Worm (Caenorhabditis elegans): ENCODE measurements around the gene F56C9.10.

The F56C9.10 gene

DNA sequence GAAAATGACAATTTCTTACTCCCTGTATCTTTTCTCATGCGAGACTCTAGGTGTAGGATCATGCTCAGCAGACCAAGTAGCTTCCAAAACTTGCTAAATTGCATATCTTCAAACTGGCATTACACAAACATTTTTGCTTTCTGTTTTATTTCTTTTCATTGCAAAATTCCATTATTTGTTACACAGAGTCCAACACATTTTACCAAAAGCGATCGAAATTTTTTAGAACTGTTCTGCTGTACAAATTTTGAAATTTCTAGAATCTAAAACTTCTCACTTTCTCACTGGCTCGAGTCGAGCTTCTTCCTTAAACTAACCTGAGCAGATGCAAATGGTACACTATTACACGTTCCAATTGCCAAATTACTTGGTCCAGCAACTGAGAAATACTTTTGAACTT, 20.6 kb downstream of the F56C9.10 start:
- TF ChIP-seq hnd-1 (tag; optimal IDR thresholded peaks at IDR 0.05) (no peak), pes-1 (GFP tag; IDR thresholded peaks at IDR 0.05) (no peak), B0310.2 (tag; optimal IDR thresholded peaks at IDR 0.05) (no peak)

DNA sequence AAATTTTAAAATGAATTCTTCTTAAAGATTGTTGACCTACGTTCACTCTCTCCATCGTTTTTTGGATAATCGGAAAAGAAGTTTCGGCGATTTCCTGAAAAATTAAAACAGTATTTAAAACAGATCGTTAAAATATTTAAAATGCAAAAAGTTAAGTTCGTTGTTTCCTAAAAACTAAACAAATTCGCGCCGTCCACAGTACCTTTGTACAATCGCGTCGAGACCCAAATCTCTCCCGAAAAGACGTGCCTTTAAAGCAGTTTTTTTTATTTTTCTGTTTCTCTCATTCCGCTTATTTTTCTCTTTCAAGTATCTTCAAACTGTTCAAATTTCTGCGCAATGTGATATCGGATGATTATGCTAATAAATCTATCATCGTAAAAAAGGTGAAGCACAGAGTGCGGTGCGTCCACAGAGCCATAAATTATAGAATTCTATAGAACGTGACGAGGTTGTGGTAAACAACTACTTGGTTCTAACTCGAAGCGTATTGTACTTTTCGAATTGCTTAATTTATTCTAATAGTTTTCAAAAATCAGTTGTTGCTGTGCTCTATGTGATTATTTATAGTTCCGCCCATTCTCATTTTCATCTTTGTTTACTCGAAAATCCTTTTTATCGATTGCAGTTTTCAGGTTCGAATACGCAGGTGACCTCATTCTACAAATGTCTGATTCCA, 24.3 kb downstream of the F56C9.10 start, which contains the start of the genes F56C9.6 and F56C9.3:
Gene F56C9.6, minus strand, starts transcription at position 112 of the 679 bp plus-strand sequence.
Gene F56C9.3, plus strand, starts transcription at position 629 of the 679 bp plus-strand sequence.
- no peak for TF ChIP-seq ceh-36 (tag; optimal IDR thresholded peaks at IDR 0.05)
- no peak for TF ChIP-seq hnd-1 (tag; optimal IDR thresholded peaks at IDR 0.05)
- no peak for TF ChIP-seq F13C5.2 (tag; optimal IDR thresholded peaks at IDR 0.05)
- TF ChIP-seq hmg-4 (GFP tag; optimal IDR thresholded peaks at IDR 0.05) = no peak
- no peak for TF ChIP-seq hmbx-1 (tag; optimal IDR thresholded peaks at IDR 0.05)
- TF ChIP-seq pes-1 (GFP tag; IDR thresholded peaks at IDR 0.05) = no peak

DNA sequence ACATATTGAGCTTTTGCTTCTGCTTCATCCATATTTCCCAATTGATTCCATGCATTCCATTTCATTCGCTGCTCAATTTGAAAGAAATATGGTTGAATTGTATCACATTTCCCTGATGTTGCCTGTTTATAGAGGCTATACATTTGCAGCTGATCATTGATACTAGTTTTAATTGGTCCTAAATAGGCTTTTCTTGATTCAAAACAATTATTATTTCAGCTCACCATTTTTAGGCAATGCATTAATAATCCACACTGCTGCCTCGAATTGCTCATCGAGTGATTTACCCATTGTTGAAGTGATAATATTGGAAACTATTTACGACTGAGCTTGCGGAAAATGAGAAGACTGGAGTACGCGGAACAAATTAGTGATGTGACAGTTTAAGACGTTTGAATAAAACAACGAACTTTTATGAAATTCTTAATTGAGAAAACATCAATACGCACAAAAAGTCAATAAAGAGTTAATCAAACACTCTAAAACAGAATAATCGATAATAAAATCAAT, 26.5 kb downstream of the F56C9.10 start, which contains the start of gene acbp-4:
Gene acbp-4, minus strand, starts transcription at position 510 of the 510 bp plus-strand sequence.
- TF ChIP-seq B0310.2 (tag; optimal IDR thresholded peaks at IDR 0.05) (no peak), scrt-1 (GFP tag; IDR thresholded peaks at IDR 0.05) (no peak), hnd-1 (tag; optimal IDR thresholded peaks at IDR 0.05) (no peak), F13C5.2 (tag; optimal IDR thresholded peaks at IDR 0.05) (no peak), flt-1 (GFP tag; IDR thresholded peaks at IDR 0.05) (no peak), tra-4 (tag; optimal IDR thresholded peaks at IDR 0.05) (no peak), ama-1 (optimal IDR thresholded peaks at IDR 0.05) (no peak)

DNA sequence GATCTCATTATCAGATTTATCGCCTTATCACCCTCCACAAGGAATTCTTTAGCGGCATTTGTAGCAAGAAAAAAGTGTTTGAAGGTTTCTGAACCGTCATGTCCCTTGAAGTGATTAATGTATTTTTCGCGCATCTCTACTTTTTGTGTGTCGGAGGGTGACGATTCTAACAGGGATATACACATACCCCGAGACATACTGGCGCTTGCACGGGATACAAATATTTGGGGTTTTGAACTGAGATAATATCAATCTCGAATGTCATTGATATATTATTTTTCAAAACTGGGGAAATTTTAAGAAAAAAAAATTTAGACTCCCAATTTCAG, 29.5 kb downstream of the F56C9.10 start:
- TF ChIP-seq hmbx-1 (tag; optimal IDR thresholded peaks at IDR 0.05) (no peak), hmg-4 (GFP tag; optimal IDR thresholded peaks at IDR 0.05) (no peak), ets-7 (tag; optimal IDR thresholded peaks at IDR 0.05) (no peak), B0310.2 (tag; optimal IDR thresholded peaks at IDR 0.05) (no peak), F13C5.2 (tag; optimal IDR thresholded peaks at IDR 0.05) (no peak), flt-1 (GFP tag; IDR thresholded peaks at IDR 0.05) (no peak)

DNA sequence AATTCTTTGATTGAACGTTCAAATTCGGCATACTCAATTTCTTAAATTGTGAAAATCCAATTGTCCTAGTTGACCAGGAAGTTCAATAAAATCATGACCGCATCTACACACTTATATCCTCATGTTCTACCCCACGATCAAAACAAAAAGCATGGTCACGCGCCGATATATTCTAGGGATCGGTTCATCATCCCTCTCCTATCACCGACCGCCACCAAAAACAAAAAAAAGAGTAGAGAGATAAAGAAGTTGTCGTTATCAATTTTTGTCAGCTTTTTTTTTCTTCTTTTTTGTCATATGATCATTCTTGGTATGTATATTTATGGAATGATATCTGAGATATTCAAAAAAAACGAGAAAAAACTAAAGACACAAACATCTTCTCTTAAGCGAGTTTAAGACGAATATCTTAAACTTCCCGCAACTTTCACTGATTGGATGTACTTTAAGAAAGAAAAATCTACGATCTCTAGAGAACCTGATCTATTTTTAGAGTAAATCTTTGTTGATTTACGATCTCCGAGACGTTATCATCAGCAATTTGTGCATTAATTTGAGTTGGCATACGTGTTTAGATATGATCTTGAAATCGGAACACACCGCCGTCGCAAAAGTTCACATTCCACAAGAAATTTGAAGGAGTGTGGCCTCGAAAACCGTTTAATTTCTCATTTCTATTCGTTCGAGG, 30.0 kb downstream of the F56C9.10 start:
- TF ChIP-seq tbx-37 (GFP tag; conservative IDR thresholded peaks at IDR 0.05) (no peak), flt-1 (GFP tag; IDR thresholded peaks at IDR 0.05) (no peak), ceh-13 (GFP tag; optimal IDR thresholded peaks at IDR 0.05) (no peak), hmbx-1 (tag; optimal IDR thresholded peaks at IDR 0.05) (no peak), aly-1 (tag; optimal IDR thresholded peaks at IDR 0.05) (no peak), ama-1 (optimal IDR thresholded peaks at IDR 0.05) (no peak), F13C5.2 (tag; optimal IDR thresholded peaks at IDR 0.05) (no peak), pes-1 (GFP tag; IDR thresholded peaks at IDR 0.05) (no peak), sea-1 (GFP tag; conservative IDR thresholded peaks at IDR 0.05) (no peak), ceh-36 (tag; optimal IDR thresholded peaks at IDR 0.05) (no peak), hnd-1 (tag; optimal IDR thresholded peaks at IDR 0.05) (no peak), tra-4 (tag; optimal IDR thresholded peaks at IDR 0.05) (no peak), ets-7 (tag; optimal IDR thresholded peaks at IDR 0.05) (no peak), tbx-11 (GFP tag; IDR thresholded peaks at IDR 0.05) (no peak), hmg-4 (GFP tag; optimal IDR thresholded peaks at IDR 0.05) (no peak), scrt-1 (GFP tag; IDR thresholded peaks at IDR 0.05) (no peak), B0310.2 (tag; optimal IDR thresholded peaks at IDR 0.05) (no peak)

DNA sequence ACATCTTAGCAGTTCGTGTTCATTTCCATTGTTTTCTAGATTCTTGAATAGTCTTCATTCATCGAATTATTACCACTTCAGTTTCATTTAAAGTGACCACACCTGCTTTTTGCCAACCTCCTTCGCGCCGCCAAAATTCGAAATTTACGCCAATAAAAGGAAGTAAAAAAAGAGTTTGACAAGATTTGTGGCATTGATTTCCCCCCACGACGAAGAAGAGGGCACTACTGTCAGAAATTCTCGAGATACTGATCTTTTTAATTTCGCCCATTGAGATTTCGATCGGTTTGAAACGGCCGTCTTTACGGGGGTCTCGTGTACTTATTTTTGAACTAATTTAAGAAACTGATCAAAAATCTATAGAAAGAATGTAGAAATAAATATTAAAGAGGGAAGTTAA, 33.4 kb downstream of the F56C9.10 start:
- TF ChIP-seq ama-1 (optimal IDR thresholded peaks at IDR 0.05) = no peak
- no peak for TF ChIP-seq ceh-36 (tag; optimal IDR thresholded peaks at IDR 0.05)
- no peak for TF ChIP-seq flt-1 (GFP tag; IDR thresholded peaks at IDR 0.05)
- no peak for TF ChIP-seq hnd-1 (tag; optimal IDR thresholded peaks at IDR 0.05)
- no peak for TF ChIP-seq tbx-37 (GFP tag; conservative IDR thresholded peaks at IDR 0.05)
- TF ChIP-seq hmbx-1 (tag; optimal IDR thresholded peaks at IDR 0.05) = no peak
- TF ChIP-seq pes-1 (GFP tag; IDR thresholded peaks at IDR 0.05) = no peak
- TF ChIP-seq B0310.2 (tag; optimal IDR thresholded peaks at IDR 0.05) = no peak
- no peak for TF ChIP-seq sea-1 (GFP tag; conservative IDR thresholded peaks at IDR 0.05)
- TF ChIP-seq hmg-4 (GFP tag; optimal IDR thresholded peaks at IDR 0.05) = no peak
- no peak for TF ChIP-seq tra-4 (tag; optimal IDR thresholded peaks at IDR 0.05)
- no peak for TF ChIP-seq F13C5.2 (tag; optimal IDR thresholded peaks at IDR 0.05)
- TF ChIP-seq ets-7 (tag; optimal IDR thresholded peaks at IDR 0.05) = no peak
- no peak for TF ChIP-seq scrt-1 (GFP tag; IDR thresholded peaks at IDR 0.05)
- no peak for TF ChIP-seq ceh-13 (GFP tag; optimal IDR thresholded peaks at IDR 0.05)

DNA sequence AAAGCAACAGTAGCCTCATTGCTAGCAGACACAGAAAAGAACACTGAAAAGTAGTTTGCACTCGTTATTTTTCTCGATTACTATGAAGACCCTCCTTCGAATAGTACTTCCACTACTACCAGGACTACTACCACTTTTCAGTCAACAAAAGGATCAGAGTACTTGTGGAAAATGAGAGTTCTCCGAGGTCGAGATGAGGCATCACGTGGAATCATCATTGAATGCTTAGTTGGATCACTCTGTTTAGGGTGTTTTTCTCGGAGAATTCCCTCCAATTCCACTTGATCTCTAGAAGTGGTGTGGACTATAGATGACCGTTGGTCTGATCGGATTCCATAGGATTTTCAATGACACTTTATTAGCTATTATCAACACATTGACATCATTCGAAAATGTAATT, 34.4 kb downstream of the F56C9.10 start:
- TF ChIP-seq ets-7 (tag; optimal IDR thresholded peaks at IDR 0.05) (no peak), tbx-37 (GFP tag; conservative IDR thresholded peaks at IDR 0.05) (no peak), ceh-36 (tag; optimal IDR thresholded peaks at IDR 0.05) (no peak), aly-1 (tag; optimal IDR thresholded peaks at IDR 0.05) (no peak), ama-1 (optimal IDR thresholded peaks at IDR 0.05) (no peak), hmbx-1 (tag; optimal IDR thresholded peaks at IDR 0.05) (no peak), B0310.2 (tag; optimal IDR thresholded peaks at IDR 0.05) (no peak), pes-1 (GFP tag; IDR thresholded peaks at IDR 0.05) (no peak), hnd-1 (tag; optimal IDR thresholded peaks at IDR 0.05) (no peak)

DNA sequence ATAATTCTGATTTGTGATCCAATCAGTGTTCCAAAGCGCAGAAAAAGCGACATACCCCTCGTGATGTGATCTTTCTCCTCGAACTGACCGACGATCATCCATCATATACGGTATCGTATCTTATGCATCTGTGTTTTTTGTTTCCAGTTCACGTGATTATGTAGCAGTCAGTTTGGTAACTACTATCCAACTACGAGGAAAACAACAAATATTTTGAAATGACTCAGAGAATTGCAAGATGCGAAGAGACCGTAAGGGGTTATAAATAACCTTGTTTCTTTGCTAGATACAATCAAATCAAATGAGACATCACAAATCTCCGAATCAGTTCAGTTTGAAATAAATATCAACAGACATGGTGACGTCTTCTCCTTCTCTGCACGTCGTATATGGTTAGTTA, 34.9 kb downstream of the F56C9.10 start:
- TF ChIP-seq flt-1 (GFP tag; IDR thresholded peaks at IDR 0.05) = no peak
- TF ChIP-seq hmbx-1 (tag; optimal IDR thresholded peaks at IDR 0.05) = no peak
- TF ChIP-seq B0310.2 (tag; optimal IDR thresholded peaks at IDR 0.05) = no peak
- TF ChIP-seq scrt-1 (GFP tag; IDR thresholded peaks at IDR 0.05) = no peak
- TF ChIP-seq ceh-36 (tag; optimal IDR thresholded peaks at IDR 0.05) = no peak
- no peak for TF ChIP-seq ets-7 (tag; optimal IDR thresholded peaks at IDR 0.05)
- TF ChIP-seq aly-1 (tag; optimal IDR thresholded peaks at IDR 0.05) = no peak
- TF ChIP-seq pes-1 (GFP tag; IDR thresholded peaks at IDR 0.05) = no peak
- no peak for TF ChIP-seq hmg-4 (GFP tag; optimal IDR thresholded peaks at IDR 0.05)
- TF ChIP-seq F13C5.2 (tag; optimal IDR thresholded peaks at IDR 0.05) = no peak
- no peak for TF ChIP-seq ceh-13 (GFP tag; optimal IDR thresholded peaks at IDR 0.05)

Data from whole organism, early embryonic.